Worm (Caenorhabditis elegans): Measurements from ENCODE around the gene sri-51.

- no peak for TF ChIP-seq him-1 (tag; optimal IDR thresholded peaks at IDR 0.05)
- no peak for TF ChIP-seq W03F9.2 (tag; optimal IDR thresholded peaks at IDR 0.05)
- no peak for TF ChIP-seq dao-5 (tag; optimal IDR thresholded peaks at IDR 0.05)
These were observed 26.3 kb upstream of the sri-51 start, which contains the start of gene ZC239.16 for ce11 chrII:3225200-3225599.
